Worm (Caenorhabditis elegans) whole organism, L4 larva: ENCODE measurements around the gene pho-12.

Source experiments
- D1046.2 ChIP-seq: fragments of 200-800 bp; sonication (Bioruptor generic); IDR thresholded peaks from 2 replicates; pipeline ENCODE4 v1.3.6; 2022; ENCODE audit warnings: missing genetic modification characterization, missing compliant biosample characterization
- F26F4.8 ChIP-seq: fragments of 200-800 bp; sonication (Bioruptor generic); conservative IDR thresholded peaks from 2 replicates; pipeline ENCODE4 v1.3.6; 2022; ENCODE audit warnings: missing genetic modification characterization, missing compliant biosample characterization
- F44E2.7 ChIP-seq: fragments of 200-800 bp; sonication (Bioruptor generic); IDR thresholded peaks from 2 replicates; pipeline ENCODE4 v2.1.2; 2022; ENCODE audit warnings: missing genetic modification characterization, missing compliant biosample characterization
- F49E8.2 ChIP-seq: sonication (generic microtip); optimal IDR thresholded peaks from 2 replicates; lab custom pipeline; 2016; ENCODE audit warnings: missing compliant biosample characterization, mild to moderate bottlenecking, missing genetic modification characterization, borderline replicate concordance
- T26A8.4 ChIP-seq: fragments of 200-800 bp; sonication (Bioruptor generic); IDR thresholded peaks from 2 replicates; pipeline ENCODE4 v1.3.6; 2022; ENCODE audit warnings: missing genetic modification characterization, missing compliant biosample characterization
- Y5F2A.4 ChIP-seq: fragments of 200-800 bp; sonication (Bioruptor generic); optimal IDR thresholded peaks from 2 replicates; lab custom pipeline; 2018; ENCODE audit warnings: mild to moderate bottlenecking, missing genetic modification characterization, missing compliant biosample characterization
- Y75B8A.6 ChIP-seq: fragments of 200-800 bp; sonication (Bioruptor generic); IDR thresholded peaks from 2 replicates; pipeline ENCODE4 v1.3.6; 2022; ENCODE audit warnings: missing genetic modification reagents, missing genetic modification characterization, missing compliant biosample characterization
- ZK337.2 ChIP-seq: fragments of 200-800 bp; sonication (Bioruptor generic); IDR thresholded peaks from 2 replicates; pipeline ENCODE4 v1.3.6; 2022; ENCODE audit warnings: missing genetic modification reagents, missing genetic modification characterization, missing compliant biosample characterization
- ZK546.5 ChIP-seq, 2 experiments: sonication (generic microtip); optimal IDR thresholded peaks; 2 replicates each; lab custom pipeline; 2017; ENCODE audit warnings: missing biosample characterization in 2 of 2, missing genetic modification characterization in 2 of 2
- aha-1 ChIP-seq: fragments of 150-350 bp; peaks from one replicate; lab custom pipeline; 2014; ENCODE audit warnings: missing biosample characterization, missing genetic modification characterization
- arid-1 ChIP-seq: fragments of 200-800 bp; sonication (Bioruptor generic); conservative IDR thresholded peaks from 2 replicates; pipeline ENCODE4 v1.3.6; 2022; ENCODE audit warnings: missing genetic modification reagents, missing genetic modification characterization, missing compliant biosample characterization
- attf-4 ChIP-seq: sonication (generic microtip); optimal IDR thresholded peaks from 3 replicates; lab custom pipeline; 2017; ENCODE audit warnings: missing biosample characterization, missing genetic modification characterization
- ceh-82 ChIP-seq: sonication (generic microtip); optimal IDR thresholded peaks from 2 replicates; lab custom pipeline; 2017; ENCODE audit warnings: missing biosample characterization, missing genetic modification characterization
- cey-2 ChIP-seq: sonication (generic microtip); optimal IDR thresholded peaks from 3 replicates; lab custom pipeline; 2017; ENCODE audit warnings: missing genetic modification characterization, mild to moderate bottlenecking, missing compliant biosample characterization, antibody characterized with exemption, borderline replicate concordance; ENCODE audit not compliant: insufficient read depth
- ctbp-1 ChIP-seq: fragments of 200-800 bp; sonication (Bioruptor generic); IDR thresholded peaks from 2 replicates; pipeline ENCODE4 v1.3.6; 2022; ENCODE audit warnings: missing genetic modification reagents, missing genetic modification characterization, missing compliant biosample characterization
- daf-16 ChIP-seq, 3 experiments: sonication (generic microtip); optimal IDR thresholded peaks; 2 replicates each; lab custom pipeline; 2016 to 2017; ENCODE audit warnings: missing genetic modification characterization in 3 of 3, missing genetic modification reagents in 3 of 3, mild to moderate bottlenecking in 2 of 3, missing compliant biosample characterization in 2 of 3, missing biosample characterization in 1 of 3, moderate library complexity in 1 of 3
- daf-8 ChIP-seq: fragments of 200-800 bp; sonication (Bioruptor generic); IDR thresholded peaks from 2 replicates; pipeline ENCODE4 v1.3.6; 2022; ENCODE audit warnings: missing genetic modification characterization, missing compliant biosample characterization
- dmd-6 ChIP-seq: fragments of 200-800 bp; sonication (Bioruptor generic); IDR thresholded peaks from 2 replicates; pipeline ENCODE4 v1.3.6; 2022; ENCODE audit warnings: missing genetic modification reagents, missing genetic modification characterization, missing compliant biosample characterization
- dpl-1 ChIP-seq: fragments of 150-350 bp; optimal IDR thresholded peaks from 2 replicates; lab custom pipeline; 2014; ENCODE audit warnings: missing biosample characterization, missing genetic modification reagents, missing genetic modification characterization
- egl-27 ChIP-seq: sonication (generic microtip); optimal IDR thresholded peaks from 3 replicates; lab custom pipeline; 2017; ENCODE audit warnings: missing biosample characterization, missing genetic modification reagents, missing genetic modification characterization
- fkh-10 ChIP-seq: fragments of 150-350 bp; optimal IDR thresholded peaks from 2 replicates; lab custom pipeline; 2014; ENCODE audit warnings: missing biosample characterization, missing genetic modification reagents, missing genetic modification characterization
- hlh-11 ChIP-seq: fragments of 200-800 bp; sonication (Bioruptor generic); optimal IDR thresholded peaks from 2 replicates; lab custom pipeline; 2018; ENCODE audit warnings: mild to moderate bottlenecking, missing genetic modification characterization, missing compliant biosample characterization
- jun-1 ChIP-seq: fragments of 150-350 bp; optimal IDR thresholded peaks from 2 replicates; lab custom pipeline; 2014; ENCODE audit warnings: missing biosample characterization, missing genetic modification reagents, missing genetic modification characterization
- lin-15B ChIP-seq: fragments of 150-350 bp; sonication (generic microtip); optimal IDR thresholded peaks from 3 replicates; lab custom pipeline; 2014; ENCODE audit warnings: missing biosample characterization, missing genetic modification characterization
- madf-5 ChIP-seq, 2 experiments: fragments of 200-800 bp; sonication (Bioruptor generic); IDR thresholded peaks; 2 replicates each; pipeline ENCODE4 v1.3.6; 2022; ENCODE audit warnings: missing compliant biosample characterization in 2 of 2, missing genetic modification characterization in 2 of 2
- madf-9 ChIP-seq: fragments of 200-800 bp; sonication (Bioruptor generic); conservative IDR thresholded peaks from 2 replicates; pipeline ENCODE4 v1.3.6; 2022; ENCODE audit warnings: missing genetic modification reagents, missing genetic modification characterization, missing compliant biosample characterization
- mxl-2 ChIP-seq: fragments of 200-800 bp; sonication (Bioruptor generic); conservative IDR thresholded peaks from 2 replicates; pipeline ENCODE4 v1.3.6; 2022; ENCODE audit warnings: missing genetic modification reagents, missing genetic modification characterization, missing compliant biosample characterization
- nhr-10 ChIP-seq: fragments of 150-350 bp; optimal IDR thresholded peaks from 2 replicates; lab custom pipeline; 2014; ENCODE audit warnings: missing biosample characterization, missing genetic modification characterization
- nhr-237 ChIP-seq: sonication (generic microtip); optimal IDR thresholded peaks from 2 replicates; lab custom pipeline; 2017; ENCODE audit warnings: missing biosample characterization, missing genetic modification characterization
- nhr-25 ChIP-seq: sonication (generic microtip); optimal IDR thresholded peaks from 2 replicates; lab custom pipeline; 2017; ENCODE audit warnings: missing genetic modification characterization, mild to moderate bottlenecking, missing compliant biosample characterization, antibody characterized with exemption, moderate library complexity, borderline replicate concordance; ENCODE audit not compliant: insufficient read depth
- nhr-41 ChIP-seq: fragments of 200-800 bp; sonication (Bioruptor generic); IDR thresholded peaks from 2 replicates; pipeline ENCODE4 v1.3.6; 2022; ENCODE audit warnings: missing genetic modification reagents, missing genetic modification characterization, missing compliant biosample characterization
- nhr-42 ChIP-seq: fragments of 200-800 bp; sonication (Bioruptor generic); IDR thresholded peaks from 2 replicates; pipeline ENCODE4 v1.3.6; 2022; ENCODE audit warnings: missing genetic modification characterization, missing compliant biosample characterization
- nhr-6 ChIP-seq: fragments of 150-350 bp; optimal IDR thresholded peaks from 2 replicates; lab custom pipeline; 2014; ENCODE audit warnings: missing biosample characterization, missing genetic modification characterization
- nhr-76 ChIP-seq: fragments of 150-350 bp; optimal IDR thresholded peaks from 2 replicates; lab custom pipeline; 2014; ENCODE audit warnings: missing biosample characterization, missing genetic modification characterization
- nhr-77 ChIP-seq: fragments of 150-350 bp; optimal IDR thresholded peaks from 2 replicates; lab custom pipeline; 2014; ENCODE audit warnings: missing biosample characterization, missing genetic modification characterization
- pha-4 ChIP-seq, 2 experiments: fragments of 150-350 bp in 1 of 2; fragments of 200-800 bp in 1 of 2; sonication (Bioruptor generic) in 1 of 2; IDR thresholded peaks in 1 of 2; optimal IDR thresholded peaks in 1 of 2; 2 replicates each; pipeline versions ENCODE4 v1.3.6 to Lab custom; 2014 to 2022; ENCODE audit warnings: missing genetic modification characterization in 2 of 2, missing genetic modification reagents in 2 of 2, missing biosample characterization in 1 of 2, missing compliant biosample characterization in 1 of 2
- php-3 ChIP-seq: fragments of 200-800 bp; sonication (Bioruptor generic); IDR thresholded peaks from 2 replicates; pipeline ENCODE4 v1.3.6; 2022; ENCODE audit warnings: missing genetic modification reagents, missing genetic modification characterization, missing compliant biosample characterization
- pqm-1 ChIP-seq: sonication (generic microtip); optimal IDR thresholded peaks from 2 replicates; lab custom pipeline; 2017; ENCODE audit warnings: missing biosample characterization, missing genetic modification characterization
- skn-1 ChIP-seq: fragments of 150-350 bp; optimal IDR thresholded peaks from 2 replicates; lab custom pipeline; 2014; ENCODE audit warnings: missing biosample characterization, missing genetic modification characterization
- snpc-1.2 ChIP-seq: fragments of 200-800 bp; sonication (Bioruptor generic); IDR thresholded peaks from 2 replicates; pipeline ENCODE4 v1.3.6; 2022; ENCODE audit warnings: missing genetic modification reagents, missing genetic modification characterization, missing compliant biosample characterization
- snpc-4 ChIP-seq: fragments of 150-350 bp; optimal IDR thresholded peaks from 2 replicates; lab custom pipeline; 2014; ENCODE audit warnings: missing biosample characterization, missing genetic modification characterization
- spr-3 ChIP-seq: fragments of 200-800 bp; sonication (Bioruptor generic); optimal IDR thresholded peaks from 2 replicates; lab custom pipeline; 2018; ENCODE audit warnings: mild to moderate bottlenecking, missing genetic modification characterization, missing compliant biosample characterization
- tra-1 ChIP-seq: fragments of 200-800 bp; sonication (Bioruptor generic); IDR thresholded peaks from 2 replicates; pipeline ENCODE4 v1.3.6; 2022; ENCODE audit warnings: missing genetic modification reagents, missing genetic modification characterization, missing compliant biosample characterization
- unc-130 ChIP-seq: sonication (generic microtip); optimal IDR thresholded peaks from 2 replicates; lab custom pipeline; 2016; ENCODE audit warnings: missing genetic modification reagents, missing genetic modification characterization, missing compliant biosample characterization
- unc-39 ChIP-seq: sonication (generic microtip); optimal IDR thresholded peaks from 2 replicates; lab custom pipeline; 2017; ENCODE audit warnings: missing biosample characterization, missing genetic modification characterization
- vab-7 ChIP-seq: fragments of 200-800 bp; sonication (Bioruptor generic); IDR thresholded peaks from 2 replicates; pipeline ENCODE4 v1.3.6; 2022; ENCODE audit warnings: missing genetic modification reagents, missing genetic modification characterization, missing compliant biosample characterization
- zfp-3 ChIP-seq: fragments of 200-800 bp; sonication (Bioruptor generic); conservative IDR thresholded peaks from 2 replicates; pipeline ENCODE4 v1.3.6; 2022; ENCODE audit warnings: missing genetic modification reagents, missing genetic modification characterization, missing compliant biosample characterization
- zip-11 ChIP-seq: fragments of 200-800 bp; sonication (Bioruptor generic); IDR thresholded peaks from 2 replicates; pipeline ENCODE4 v1.3.6; 2022; ENCODE audit warnings: missing genetic modification characterization, missing compliant biosample characterization
- ztf-7 ChIP-seq: fragments of 150-350 bp; optimal IDR thresholded peaks from 2 replicates; lab custom pipeline; 2014; ENCODE audit warnings: missing biosample characterization, missing genetic modification characterization

pho-12 gene

ce11 chrII:5057315-5057714 is 3.3 kb downstream of the pho-12 start (continued):
- TF ChIP-seq attf-4 (tag; lab: Kevin White, UChicago) (no peak), cey-2 (tag; lab: Kevin White, UChicago) (no peak), nhr-237 (tag; lab: Kevin White, UChicago) (no peak), jun-1 (tag; lab: Kevin White, UChicago) (no peak), arid-1 (GFP tag; lab: Robert Waterston, UW) (peak; percentile 83), pha-4 (GFP tag; IDR thresholded peaks at IDR 0.05; lab: Robert Waterston, UW) (peak; percentile 74; the same call in 1 of the 2 replicates), pha-4 (tag; optimal IDR thresholded peaks at IDR 0.05; lab: Kevin White, UChicago) (no peak), snpc-4 (tag; lab: Kevin White, UChicago) (peak; percentile 93), F49E8.2 (tag; lab: Kevin White, UChicago) (peak; percentile 64), F44E2.7 (GFP tag; lab: Robert Waterston, UW) (no peak), ZK337.2 (GFP tag; lab: Robert Waterston, UW) (peak; percentile 58; the same call in 1 of the 2 replicates), nhr-76 (tag; lab: Kevin White, UChicago) (no peak), T26A8.4 (no peak; the same call in none of the 2 replicates), php-3 (GFP tag; lab: Robert Waterston, UW) (no peak), vab-7 (GFP tag; lab: Robert Waterston, UW) (peak; percentile 61), skn-1 (tag; lab: Kevin White, UChicago) (no peak), tra-1 (0 out of 2 replicates have a peak, but pooled peaks have one; percentile 35), Y5F2A.4 (GFP tag; lab: Kevin White, UChicago) (no peak), F26F4.8 (0 out of 2 replicates have a peak, but pooled peaks have one; percentile 27), Y75B8A.6 (GFP tag; lab: Robert Waterston, UW) (0 out of 2 replicates have a peak, but pooled peaks have one; percentile 11), fkh-10 (GFP tag; lab: Kevin White, UChicago) (no peak), daf-8 (no peak), nhr-6 (no peak), nhr-77 (tag; lab: Kevin White, UChicago) (no peak), dpl-1 (GFP tag; lab: Kevin White, UChicago) (peak; percentile 54), D1046.2 (peak; percentile 91), nhr-41 (GFP tag; lab: Robert Waterston, UW) (no peak)

DNA sequence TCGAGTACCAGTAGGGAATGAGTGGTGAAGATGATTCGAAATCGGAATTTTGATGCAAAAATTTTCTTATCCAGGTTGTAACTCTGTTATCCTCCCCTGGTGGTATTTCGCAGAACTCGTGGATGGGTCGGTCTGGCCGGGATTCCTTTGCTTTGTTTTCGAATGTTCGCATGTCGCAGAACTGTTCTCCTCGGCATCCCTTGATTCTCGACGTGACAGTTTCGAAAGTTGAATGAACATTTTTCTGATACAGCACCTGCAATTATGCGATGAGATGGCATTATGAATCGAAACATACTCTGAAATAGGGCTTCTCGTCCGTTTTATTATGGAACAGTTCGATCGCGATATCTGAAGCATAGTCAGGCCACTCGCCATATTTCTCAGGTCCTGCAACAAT is 4.4 kb downstream of the pho-12 start:
- TF ChIP-seq cey-2 (tag; lab: Kevin White, UChicago) (no peak), ZK337.2 (GFP tag; lab: Robert Waterston, UW) (no peak), pqm-1 (tag; lab: Kevin White, UChicago) (no peak), snpc-1.2 (GFP tag; lab: Robert Waterston, UW) (no peak), aha-1 (tag; lab: Kevin White, UChicago) (peak; percentile 21), ceh-82 (no peak), nhr-76 (tag; lab: Kevin White, UChicago) (no peak), zfp-3 (GFP tag; lab: Robert Waterston, UW) (0 out of 2 replicates have a peak, but pooled peaks have one; percentile 19), ctbp-1 (peak; percentile 10; the same call in 1 of the 2 replicates), nhr-42 (GFP tag; lab: Robert Waterston, UW) (no peak), lin-15B (no peak), spr-3 (GFP tag; lab: Kevin White, UChicago) (no peak), unc-130 (GFP tag; lab: Kevin White, UChicago) (no peak), nhr-25 (no peak), unc-39 (no peak), madf-9 (GFP tag; lab: Robert Waterston, UW) (no peak), egl-27 (tag; lab: Kevin White, UChicago) (no peak), ztf-7 (tag; lab: Kevin White, UChicago) (no peak), mxl-2 (GFP tag; lab: Robert Waterston, UW) (no peak), Y5F2A.4 (GFP tag; lab: Kevin White, UChicago) (no peak), zip-11 (no peak), dmd-6 (GFP tag; lab: Robert Waterston, UW) (no peak), daf-16 (GFP tag; optimal IDR thresholded peaks at IDR 0.05; lab: Kevin White, UChicago) (no peak), daf-16 (tag; optimal IDR thresholded peaks at IDR 0.05; lab: Kevin White, UChicago) (no peak), hlh-11 (tag; lab: Kevin White, UChicago) (no peak), vab-7 (GFP tag; lab: Robert Waterston, UW) (no peak), ZK546.5 (tag; optimal IDR thresholded peaks at IDR 0.05; lab: Kevin White, UChicago) (no peak), madf-5 (GFP tag; IDR thresholded peaks at IDR 0.05; lab: Robert Waterston, UW) (peak in 1 of 2 experiments; percentile 40; a peak in 1 of 4 replicates), nhr-10 (tag; lab: Kevin White, UChicago) (no peak)
